Worm (Caenorhabditis elegans) whole organism, mixed stage, embryonic: ENCODE results near the gene Y2H9A.4.

ENCODE experiments used
- blmp-1 ChIP-seq: fragments of 150-350 bp; optimal IDR thresholded peaks from 2 replicates; lab custom pipeline; 2014; ENCODE audit warnings: missing biosample characterization, missing genetic modification characterization
- lin-13 ChIP-seq: fragments of 150-350 bp; optimal IDR thresholded peaks from 2 replicates; lab custom pipeline; 2014; ENCODE audit warnings: missing biosample characterization, missing genetic modification characterization
- lin-32 ChIP-seq: fragments of 200-800 bp; sonication (Bioruptor generic); optimal IDR thresholded peaks from 2 replicates; lab custom pipeline; 2018; ENCODE audit warnings: mild to moderate bottlenecking, missing genetic modification characterization, missing compliant biosample characterization
- nhr-237 ChIP-seq: fragments of 150-350 bp; optimal IDR thresholded peaks from 2 replicates; lab custom pipeline; 2014; ENCODE audit warnings: missing biosample characterization, missing genetic modification characterization
- nhr-28 ChIP-seq: fragments of 150-350 bp; optimal IDR thresholded peaks from 2 replicates; lab custom pipeline; 2014; ENCODE audit warnings: missing biosample characterization, missing genetic modification characterization
- snpc-4 ChIP-seq: fragments of 150-350 bp; optimal IDR thresholded peaks from 2 replicates; lab custom pipeline; 2014; ENCODE audit warnings: missing biosample characterization, missing genetic modification characterization
- ztf-11 ChIP-seq: fragments of 150-350 bp; optimal IDR thresholded peaks from 2 replicates; lab custom pipeline; 2014; ENCODE audit warnings: missing biosample characterization, missing genetic modification characterization

DNA sequence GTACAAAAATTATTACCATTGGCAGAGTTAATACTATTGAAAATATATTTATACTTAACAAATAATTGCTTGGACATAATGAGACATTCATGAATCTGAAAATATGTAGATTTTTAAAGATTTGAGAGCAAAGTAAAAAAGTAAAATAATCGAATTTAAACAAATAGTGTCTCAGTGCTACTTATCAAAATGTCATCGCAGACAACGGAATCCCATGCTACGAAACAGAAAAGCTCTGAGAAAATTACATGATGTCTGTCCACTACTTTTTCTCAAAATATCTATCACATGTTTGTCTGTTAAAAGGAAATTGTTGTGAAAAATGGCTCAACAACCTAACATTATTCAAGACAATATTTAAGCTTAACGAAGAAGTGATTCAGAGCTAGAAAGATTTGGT lies 38.6 kb downstream of the Y2H9A.4 start, which contains the start of gene T10G3.4:
- TF ChIP-seq nhr-28 (tag; lab: Kevin White, UChicago) = no peak
- TF ChIP-seq snpc-4 = no peak
- no peak for TF ChIP-seq ztf-11 (tag; lab: Kevin White, UChicago)
- no peak for TF ChIP-seq blmp-1 (tag; lab: Kevin White, UChicago)
- no peak for TF ChIP-seq nhr-237
- TF ChIP-seq lin-13 (tag; lab: Kevin White, UChicago) = no peak
- no peak for TF ChIP-seq lin-32 (GFP tag; lab: Kevin White, UChicago)
